Worm (Caenorhabditis elegans) whole organism, midembryonic: Measurements from ENCODE around the gene str-176.

Source experiments
- T22C8.4 ChIP-seq: fragments of 200-800 bp; sonication (Bioruptor generic); IDR thresholded peaks from 2 replicates; pipeline ENCODE4 v1.3.6; 2022; ENCODE audit warnings: missing genetic modification characterization, missing compliant biosample characterization
- cog-1 ChIP-seq: sonication (generic microtip); optimal IDR thresholded peaks from 2 replicates; lab custom pipeline; 2016; ENCODE audit warnings: missing genetic modification characterization, missing compliant biosample characterization
- flt-1 ChIP-seq: fragments of 200-800 bp; sonication (Bioruptor generic); IDR thresholded peaks from 2 replicates; pipeline ENCODE4 v1.3.6; 2022; ENCODE audit warnings: missing genetic modification characterization, missing compliant biosample characterization
- klf-2 ChIP-seq: fragments of 200-800 bp; sonication (Bioruptor generic); conservative IDR thresholded peaks from 2 replicates; pipeline ENCODE4 v1.3.6; 2022; ENCODE audit warnings: missing genetic modification reagents, missing genetic modification characterization, missing compliant biosample characterization
- med-1 ChIP-seq: sonication (generic microtip); optimal IDR thresholded peaks from 2 replicates; lab custom pipeline; 2017; ENCODE audit warnings: missing genetic modification characterization, mild to moderate bottlenecking, missing compliant biosample characterization, antibody characterized with exemption, missing genetic modification reagents; ENCODE audit not compliant: insufficient read depth
- ref-1 ChIP-seq: fragments of 200-800 bp; sonication (Bioruptor generic); conservative IDR thresholded peaks from 2 replicates; pipeline ENCODE4 v1.3.6; 2022; ENCODE audit warnings: missing genetic modification reagents, missing genetic modification characterization, missing compliant biosample characterization
- tab-1 ChIP-seq: fragments of 200-800 bp; sonication (Bioruptor generic); IDR thresholded peaks from 2 replicates; pipeline ENCODE4 v1.3.6; 2022; ENCODE audit warnings: missing genetic modification characterization, missing compliant biosample characterization
- ztf-23 ChIP-seq: fragments of 200-800 bp; sonication (Bioruptor generic); IDR thresholded peaks from 2 replicates; pipeline ENCODE4 v1.3.6; 2022; ENCODE audit warnings: missing genetic modification reagents, missing genetic modification characterization, missing compliant biosample characterization
- ztf-29 ChIP-seq: fragments of 200-800 bp; sonication (Bioruptor generic); IDR thresholded peaks from 2 replicates; pipeline ENCODE4 v1.3.6; 2022; ENCODE audit warnings: missing genetic modification reagents, missing genetic modification characterization, missing compliant biosample characterization

The str-176 gene

DNA sequence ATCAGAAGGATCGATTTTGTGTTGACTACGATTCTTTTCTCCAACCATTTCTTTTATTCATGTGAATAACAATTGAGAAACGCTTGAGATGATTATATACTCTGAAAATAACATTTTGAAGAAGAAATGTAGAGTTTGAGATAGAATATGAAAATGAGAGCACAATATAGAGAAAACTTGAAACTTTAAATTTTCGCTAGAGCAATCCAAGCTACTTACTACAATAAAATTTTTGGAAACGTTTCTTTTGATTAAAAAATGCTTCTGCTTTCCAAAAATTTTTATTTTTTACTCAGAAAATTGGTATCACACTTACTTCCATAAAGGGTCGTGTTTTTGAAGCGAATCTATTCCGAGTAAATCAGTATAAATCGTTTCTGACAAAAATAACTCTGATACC, 42.7 kb downstream of the str-176 start, which contains the start of gene M116.5:
M116.5 (minus strand) TSS at position 101 of the 400 bp plus-strand sequence.
- TF ChIP-seq T22C8.4 (GFP tag; lab: Robert Waterston, UW) = no peak
- no peak for TF ChIP-seq tab-1 (GFP tag; lab: Robert Waterston, UW)
- no peak for TF ChIP-seq klf-2 (GFP tag; lab: Robert Waterston, UW)
- TF ChIP-seq cog-1 (tag; lab: Kevin White, UChicago) = no peak
- TF ChIP-seq flt-1 = no peak
- no peak for TF ChIP-seq ztf-23
- TF ChIP-seq ztf-29 (GFP tag; lab: Robert Waterston, UW) = no peak
- no peak for TF ChIP-seq ref-1 (GFP tag; lab: Robert Waterston, UW)
- TF ChIP-seq med-1 (GFP tag; lab: Kevin White, UChicago) = no peak

DNA sequence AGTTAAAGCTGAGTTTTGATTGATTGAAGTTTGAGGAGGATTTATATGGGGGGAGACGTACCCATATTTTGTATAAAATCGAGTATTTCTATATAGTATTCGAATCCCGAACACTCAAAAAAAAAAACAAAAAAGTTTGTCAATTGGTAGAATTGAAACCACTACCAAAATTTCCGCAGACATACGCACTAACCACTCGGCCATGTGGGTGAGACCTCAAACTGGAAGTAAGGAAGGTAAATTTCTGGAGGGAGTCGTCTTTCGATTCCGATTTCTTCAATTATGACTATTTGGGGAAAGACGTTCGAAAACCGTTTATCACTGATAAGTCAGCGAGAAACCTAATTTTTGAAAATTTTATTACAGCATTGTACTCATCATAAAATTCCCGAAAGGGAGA, 51.1 kb downstream of the str-176 start:
- TF ChIP-seq tab-1 (GFP tag; lab: Robert Waterston, UW) (peak; percentile 31; the same call in 1 of the 2 replicates), flt-1 (peak; percentile 73), ref-1 (GFP tag; lab: Robert Waterston, UW) (peak; percentile 54; the same call in 1 of the 2 replicates), ztf-23 (0 out of 2 replicates have a peak, but pooled peaks have one; percentile 56), T22C8.4 (GFP tag; lab: Robert Waterston, UW) (peak; percentile 53; the same call in 1 of the 2 replicates)
